Worm (Caenorhabditis elegans) whole organism, young adult: ENCODE measurements around the gene Y62E10A.6.

ENCODE experiments used
- B0035.1 ChIP-seq: sonication (generic microtip); optimal IDR thresholded peaks from 2 replicates; lab custom pipeline; 2016; ENCODE audit warnings: missing genetic modification characterization, mild to moderate bottlenecking, missing compliant biosample characterization, missing genotype, missing genetic modification reagents
- B0261.1 ChIP-seq: sonication (generic microtip); optimal IDR thresholded peaks from 2 replicates; lab custom pipeline; 2016; ENCODE audit warnings: mild to moderate bottlenecking, missing genetic modification characterization, moderate library complexity, missing compliant biosample characterization
- C17E4.6 ChIP-seq: fragments of 200-800 bp; sonication (Bioruptor generic); IDR thresholded peaks from 2 replicates; pipeline ENCODE4 v1.3.6; 2022; ENCODE audit warnings: missing genetic modification reagents, missing genetic modification characterization, missing compliant biosample characterization
- F10E7.11 ChIP-seq: sonication (generic microtip); optimal IDR thresholded peaks from 2 replicates; lab custom pipeline; 2017; ENCODE audit warnings: mild to moderate bottlenecking, missing genetic modification characterization, moderate library complexity, missing compliant biosample characterization
- F22D6.2 ChIP-seq: sonication (generic microtip); optimal IDR thresholded peaks from 2 replicates; lab custom pipeline; 2016; ENCODE audit warnings: mild to moderate bottlenecking, missing genetic modification characterization, missing compliant biosample characterization
- F23B12.7 ChIP-seq: sonication (generic microtip); optimal IDR thresholded peaks from 2 replicates; lab custom pipeline; 2017; ENCODE audit warnings: missing genetic modification characterization, mild to moderate bottlenecking, missing compliant biosample characterization, antibody characterized with exemption, moderate library complexity; ENCODE audit not compliant: insufficient read depth
- F33H1.4 ChIP-seq: fragments of 200-800 bp; sonication (Bioruptor generic); IDR thresholded peaks from 2 replicates; pipeline ENCODE4 v1.3.6; 2022; ENCODE audit warnings: missing genetic modification reagents, missing genetic modification characterization, missing compliant biosample characterization
- F49E8.2 ChIP-seq: sonication (generic microtip); optimal IDR thresholded peaks from 3 replicates; lab custom pipeline; 2017; ENCODE audit warnings: missing genetic modification characterization, mild to moderate bottlenecking, missing compliant biosample characterization, antibody characterized with exemption, moderate library complexity; ENCODE audit not compliant: insufficient read depth
- F52B5.7 ChIP-seq: sonication (generic microtip); optimal IDR thresholded peaks from 2 replicates; lab custom pipeline; 2016; ENCODE audit warnings: mild to moderate bottlenecking, missing genetic modification characterization, missing compliant biosample characterization
- F57A8.1 ChIP-seq: fragments of 200-800 bp; sonication (Bioruptor generic); optimal IDR thresholded peaks from 2 replicates; lab custom pipeline; 2018; ENCODE audit warnings: mild to moderate bottlenecking, missing genetic modification characterization, moderate library complexity, missing compliant biosample characterization
- K12H6.12 ChIP-seq: fragments of 200-800 bp; sonication (Bioruptor generic); optimal IDR thresholded peaks from 2 replicates; lab custom pipeline; 2018; ENCODE audit warnings: mild to moderate bottlenecking, missing genetic modification characterization, missing compliant biosample characterization
- ama-1 ChIP-seq, 3 experiments: fragments of 150-350 bp in 1 of 3; sonication (generic microtip) in 2 of 3; optimal IDR thresholded peaks; 2 replicates each; lab custom pipeline; 2014 to 2018; ENCODE audit warnings: missing biosample characterization in 2 of 3, missing genetic modification characterization in 2 of 3, missing genetic modification reagents in 2 of 3
- aptf-2 ChIP-seq: fragments of 200-800 bp; sonication (Bioruptor generic); conservative IDR thresholded peaks from 2 replicates; pipeline ENCODE4 v1.3.6; 2022; ENCODE audit warnings: missing genetic modification reagents, missing genetic modification characterization, missing compliant biosample characterization
- bed-1 ChIP-seq: fragments of 200-800 bp; sonication (Bioruptor generic); IDR thresholded peaks from 2 replicates; pipeline ENCODE4 v1.3.6; 2022; ENCODE audit warnings: missing genetic modification reagents, missing genetic modification characterization, missing compliant biosample characterization
- ccch-3 ChIP-seq: fragments of 200-800 bp; sonication (Bioruptor generic); optimal IDR thresholded peaks from 2 replicates; lab custom pipeline; 2018; ENCODE audit warnings: mild to moderate bottlenecking, missing genetic modification characterization, missing compliant biosample characterization
- ceh-100 ChIP-seq: fragments of 200-800 bp; sonication (Bioruptor generic); IDR thresholded peaks from 2 replicates; pipeline ENCODE4 v1.3.6; 2022; ENCODE audit warnings: missing genetic modification reagents, missing genetic modification characterization, missing compliant biosample characterization
- ceh-40 ChIP-seq: fragments of 200-800 bp; sonication (Bioruptor generic); IDR thresholded peaks from 2 replicates; pipeline ENCODE4 v1.3.6; 2022; ENCODE audit warnings: missing genetic modification characterization, missing compliant biosample characterization
- dpl-1 ChIP-seq: fragments of 150-350 bp; optimal IDR thresholded peaks from 2 replicates; lab custom pipeline; 2014; ENCODE audit warnings: missing biosample characterization, missing genetic modification reagents, missing genetic modification characterization
- egl-18 ChIP-seq: fragments of 200-800 bp; sonication (Bioruptor generic); IDR thresholded peaks from 2 replicates; pipeline ENCODE4 v1.3.6; 2022; ENCODE audit warnings: missing genetic modification reagents, missing genetic modification characterization, missing compliant biosample characterization
- egl-44 ChIP-seq: fragments of 200-800 bp; sonication (Bioruptor generic); IDR thresholded peaks from 2 replicates; pipeline ENCODE4 v1.3.6; 2022; ENCODE audit warnings: missing genetic modification reagents, missing genetic modification characterization, missing compliant biosample characterization
- fkh-3 ChIP-seq: sonication (generic microtip); optimal IDR thresholded peaks from 2 replicates; lab custom pipeline; 2016; ENCODE audit warnings: mild to moderate bottlenecking, missing genetic modification characterization, missing compliant biosample characterization
- hsf-1 ChIP-seq: fragments of 200-800 bp; sonication (Bioruptor generic); IDR thresholded peaks from 2 replicates; pipeline ENCODE4 v1.3.6; 2022; ENCODE audit warnings: missing genetic modification reagents, missing genetic modification characterization, missing compliant biosample characterization
- lag-1 ChIP-seq: fragments of 200-800 bp; sonication (Bioruptor generic); IDR thresholded peaks from 2 replicates; pipeline ENCODE4 v1.3.6; 2022; ENCODE audit warnings: missing genetic modification reagents, missing genetic modification characterization, missing compliant biosample characterization
- let-607 ChIP-seq, 2 experiments: fragments of 200-800 bp in 1 of 2; sonication (Bioruptor generic) in 1 of 2; sonication (generic microtip) in 1 of 2; optimal IDR thresholded peaks; 2 replicates each; lab custom pipeline; 2016 to 2018; ENCODE audit warnings: mild to moderate bottlenecking in 2 of 2, missing compliant biosample characterization in 2 of 2, missing genetic modification characterization in 2 of 2, moderate library complexity in 2 of 2, missing genotype in 1 of 2
- lin-26 ChIP-seq: fragments of 200-800 bp; sonication (Bioruptor generic); IDR thresholded peaks from 2 replicates; pipeline ENCODE4 v1.3.6; 2022; ENCODE audit warnings: missing genetic modification reagents, missing genetic modification characterization, missing compliant biosample characterization
- lin-54 ChIP-seq: fragments of 200-800 bp; sonication (Bioruptor generic); optimal IDR thresholded peaks from 2 replicates; lab custom pipeline; 2018; ENCODE audit warnings: mild to moderate bottlenecking, missing genetic modification characterization, missing compliant biosample characterization
- madf-6 ChIP-seq: fragments of 200-800 bp; sonication (Bioruptor generic); IDR thresholded peaks from 2 replicates; pipeline ENCODE4 v1.3.6; 2022; ENCODE audit warnings: missing genetic modification reagents, missing genetic modification characterization, missing compliant biosample characterization
- nfya-2 ChIP-seq: fragments of 200-800 bp; sonication (Bioruptor generic); IDR thresholded peaks from 2 replicates; pipeline ENCODE4 v1.3.6; 2022; ENCODE audit warnings: missing genetic modification reagents, missing genetic modification characterization, missing compliant biosample characterization
- nhr-120 ChIP-seq: fragments of 200-800 bp; sonication (Bioruptor generic); IDR thresholded peaks from 2 replicates; pipeline ENCODE4 v1.3.6; 2022; ENCODE audit warnings: missing genetic modification characterization, missing compliant biosample characterization
- pha-4 ChIP-seq: fragments of 150-350 bp; sonication (generic microtip); optimal IDR thresholded peaks from 2 replicates; lab custom pipeline; 2014; ENCODE audit warnings: missing biosample characterization, missing genetic modification reagents, missing genetic modification characterization
- somi-1 ChIP-seq: fragments of 200-800 bp; sonication (Bioruptor generic); optimal IDR thresholded peaks from 2 replicates; lab custom pipeline; 2018; ENCODE audit warnings: mild to moderate bottlenecking, missing genetic modification characterization, missing compliant biosample characterization
- tbp1 ChIP-seq: fragments of 200-800 bp; sonication (Bioruptor generic); optimal IDR thresholded peaks from 2 replicates; lab custom pipeline; 2018; ENCODE audit warnings: mild to moderate bottlenecking, missing genetic modification characterization, missing compliant biosample characterization
- unc-130 ChIP-seq: sonication (generic microtip); optimal IDR thresholded peaks from 2 replicates; lab custom pipeline; 2016; ENCODE audit warnings: missing genetic modification reagents, missing genetic modification characterization, missing compliant biosample characterization
- zim-3 ChIP-seq: sonication (generic microtip); optimal IDR thresholded peaks from 2 replicates; lab custom pipeline; 2017; ENCODE audit warnings: mild to moderate bottlenecking, missing genetic modification characterization, moderate library complexity, missing compliant biosample characterization
- ztf-18 ChIP-seq: sonication (generic microtip); optimal IDR thresholded peaks from 2 replicates; lab custom pipeline; 2016; ENCODE audit warnings: missing genotype, mild to moderate bottlenecking, missing genetic modification characterization, missing compliant biosample characterization
- ztf-25 ChIP-seq: fragments of 200-800 bp; sonication (Bioruptor generic); IDR thresholded peaks from 2 replicates; pipeline ENCODE4 v1.3.6; 2022; ENCODE audit warnings: missing genetic modification reagents, missing genetic modification characterization, missing compliant biosample characterization

Gene Y62E10A.6

ce11 chrIV:13358488-13358887 lies 13.3 kb upstream of the Y62E10A.6 start, which contains the start of gene W02A2.8:
TSS of gene W02A2.8 (minus strand) at chrIV:13358588.
- no peak for TF ChIP-seq ztf-25
- TF ChIP-seq lin-26 (GFP tag; lab: Robert Waterston, UW): no peak
- TF ChIP-seq unc-130 (GFP tag; lab: Kevin White, UChicago): no peak
- TF ChIP-seq B0035.1 (tag; lab: Kevin White, UChicago): no peak
- TF ChIP-seq hsf-1 (GFP tag; lab: Robert Waterston, UW): no peak
- no peak for TF ChIP-seq F10E7.11 (tag; lab: Kevin White, UChicago)
- no peak for TF ChIP-seq K12H6.12 (tag; lab: Kevin White, UChicago)
- TF ChIP-seq, all 124 proteins: peak for 0

DNA sequence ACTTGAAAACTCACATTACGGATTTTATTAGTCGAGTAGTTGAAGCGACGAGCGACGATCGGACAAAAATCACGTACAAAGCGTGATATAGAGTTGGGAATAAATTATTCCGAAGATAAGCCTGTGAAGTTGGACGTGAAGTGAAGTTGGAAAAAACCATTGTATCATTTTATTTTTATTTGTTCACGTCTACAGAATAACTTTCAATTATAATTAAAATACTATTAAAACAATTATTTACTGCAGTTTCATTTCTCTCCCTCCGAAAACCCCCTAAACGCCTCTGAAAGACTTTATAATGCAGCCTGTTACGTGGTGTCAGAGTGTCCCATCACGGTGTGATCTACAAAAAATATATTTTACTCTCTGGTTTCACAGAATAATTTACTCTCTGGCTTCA lies 11.7 kb upstream of the Y62E10A.6 start, which contains the start of gene Y62E10A.3:
Gene Y62E10A.3, minus strand, starts transcription at position 101 of the 400 bp plus-strand sequence.
- TF ChIP-seq ztf-25 (no peak), lag-1 (GFP tag; lab: Robert Waterston, UW) (no peak), bed-1 (no peak), tbp1 (no peak), nfya-2 (GFP tag; lab: Robert Waterston, UW) (no peak), F49E8.2 (tag; lab: Kevin White, UChicago) (no peak), F52B5.7 (no peak), egl-44 (GFP tag; lab: Robert Waterston, UW) (no peak), ztf-18 (tag; lab: Kevin White, UChicago) (no peak), egl-18 (GFP tag; lab: Robert Waterston, UW) (no peak), somi-1 (GFP tag; lab: Kevin White, UChicago) (no peak), let-607 (tag; optimal IDR thresholded peaks at IDR 0.05; lab: Kevin White, UChicago) (no peak), ceh-40 (GFP tag; lab: Robert Waterston, UW) (no peak), ama-1 (optimal IDR thresholded peaks at IDR 0.05; lab: Kevin White, UChicago) (no peak), ama-1 (GFP tag; optimal IDR thresholded peaks at IDR 0.05; lab: Kevin White, UChicago) (no peak), F22D6.2 (tag; lab: Kevin White, UChicago) (no peak)

- TF ChIP-seq C17E4.6 (GFP tag; lab: Robert Waterston, UW) (no peak), bed-1 (no peak), B0261.1 (no peak), ama-1 (optimal IDR thresholded peaks at IDR 0.05; lab: Kevin White, UChicago) (no peak), ama-1 (GFP tag; optimal IDR thresholded peaks at IDR 0.05; lab: Kevin White, UChicago) (no peak), ceh-100 (GFP tag; lab: Robert Waterston, UW) (no peak), nhr-120 (GFP tag; lab: Robert Waterston, UW) (no peak), pha-4 (tag; lab: Kevin White, UChicago) (no peak), lin-54 (GFP tag; lab: Kevin White, UChicago) (no peak), madf-6 (GFP tag; lab: Robert Waterston, UW) (no peak), nfya-2 (GFP tag; lab: Robert Waterston, UW) (no peak), F33H1.4 (no peak), aptf-2 (GFP tag; lab: Robert Waterston, UW) (no peak), dpl-1 (no peak), ccch-3 (no peak), ztf-25 (no peak), fkh-3 (tag; lab: Kevin White, UChicago) (no peak), zim-3 (tag; lab: Kevin White, UChicago) (no peak), F57A8.1 (GFP tag; lab: Kevin White, UChicago) (no peak), F23B12.7 (tag; lab: Kevin White, UChicago) (no peak)
Measured at ce11 chrIV:13364869-13365268, 6.9 kb upstream of the Y62E10A.6 start, which contains the start of gene srsx-25. TSS of gene srsx-25 (plus strand) at chrIV:13365169.
